Fruit fly (Drosophila melanogaster) whole organism, wandering third instar larva: ENCODE measurements around the gene dunk.

Experiments
- Abd-B ChIP-seq: fragments of >200 bp; optimal IDR thresholded peaks from 2 replicates; lab custom pipeline; 2017; ENCODE audit warnings: missing biosample characterization, missing genetic modification characterization
- CG9705 ChIP-seq: fragments of 200-800 bp; sonication (Bioruptor generic); optimal IDR thresholded peaks from 2 replicates; lab custom pipeline; 2018; ENCODE audit warnings: missing biosample characterization, mild to moderate bottlenecking, missing genetic modification characterization
- CrebA ChIP-seq: fragments of 200-800 bp; sonication (Bioruptor generic); optimal IDR thresholded peaks from 2 replicates; lab custom pipeline; 2016; ENCODE audit warnings: missing biosample characterization, mild to moderate bottlenecking, missing genetic modification characterization, borderline replicate concordance
- Dif ChIP-seq: fragments of 200-275, 200-300 bp; sonication (Bioruptor generic); optimal IDR thresholded peaks from 2 replicates; lab custom pipeline; 2018; ENCODE audit warnings: missing biosample characterization, missing genetic modification characterization; ENCODE audit not compliant: partially characterized antibody
- HLH106 ChIP-seq: fragments of 200-800 bp; optimal IDR thresholded peaks from 3 replicates; lab custom pipeline; 2019; ENCODE audit warnings: missing biosample characterization, mild to moderate bottlenecking, missing genetic modification characterization, moderate library complexity
- Hnf4 ChIP-seq: fragments of 200-800 bp; sonication (Bioruptor generic); optimal IDR thresholded peaks from 2 replicates; lab custom pipeline; 2016; ENCODE audit warnings: missing biosample characterization, mild to moderate bottlenecking, missing genetic modification characterization
- Hr78 ChIP-seq: fragments of >200 bp; optimal IDR thresholded peaks from 2 replicates; lab custom pipeline; 2017; ENCODE audit warnings: missing biosample characterization, missing genetic modification characterization
- Hr83 ChIP-seq: fragments of 200-300 bp; sonication (Bioruptor generic); optimal IDR thresholded peaks from 2 replicates; lab custom pipeline; 2016; ENCODE audit warnings: missing biosample characterization, mild to moderate bottlenecking, missing genetic modification characterization, moderate library complexity; ENCODE audit not compliant: poor library complexity, severe bottlenecking
- Mio ChIP-seq: sonication (Bioruptor generic); optimal IDR thresholded peaks from 2 replicates; lab custom pipeline; 2016; ENCODE audit warnings: missing biosample characterization, missing genetic modification characterization
- Myc ChIP-seq: fragments of >200 bp; optimal IDR thresholded peaks from 2 replicates; lab custom pipeline; 2017
- N ChIP-seq: fragments of >200 bp; optimal IDR thresholded peaks from 2 replicates; lab custom pipeline; 2018; ENCODE audit warnings: missing biosample characterization, missing external identifiers, missing genetic modification characterization
- OdsH ChIP-seq: fragments of 200-800 bp; sonication (Bioruptor generic); optimal IDR thresholded peaks from 2 replicates; lab custom pipeline; 2016; ENCODE audit warnings: missing biosample characterization, mild to moderate bottlenecking, missing genetic modification characterization
- Rel ChIP-seq, 2 experiments: fragments of 200-800 bp; sonication (Bioruptor generic) in 1 of 2; optimal IDR thresholded peaks; 2 replicates in 1 of 2; 3 replicates in 1 of 2; lab custom pipeline; 2016 to 2019; ENCODE audit warnings: mild to moderate bottlenecking in 2 of 2, missing biosample characterization in 2 of 2, missing genetic modification characterization in 2 of 2, moderate library complexity in 1 of 2
- Sp1 ChIP-seq: fragments of 200-800 bp; sonication (Bioruptor generic); optimal IDR thresholded peaks from 3 replicates; lab custom pipeline; 2019; ENCODE audit warnings: missing biosample characterization, mild to moderate bottlenecking, missing genetic modification characterization, moderate library complexity
- brk ChIP-seq: fragments of 200-800 bp; sonication (Bioruptor generic); optimal IDR thresholded peaks from 2 replicates; lab custom pipeline; 2016; ENCODE audit warnings: missing biosample characterization, mild to moderate bottlenecking, missing genetic modification characterization
- dsf ChIP-seq: sonication (Bioruptor generic); optimal IDR thresholded peaks from 2 replicates; lab custom pipeline; 2016; ENCODE audit warnings: missing biosample characterization, missing genetic modification characterization, borderline replicate concordance
- ey ChIP-seq: fragments of 200-800 bp; sonication (Bioruptor generic); optimal IDR thresholded peaks from 2 replicates; lab custom pipeline; 2016; ENCODE audit warnings: missing biosample characterization, missing genetic modification characterization
- foxo ChIP-seq, 2 experiments: fragments of 200-800 bp; sonication (Bioruptor generic); optimal IDR thresholded peaks; 2 replicates in 1 of 2; 3 replicates in 1 of 2; lab custom pipeline; 2016 to 2017; ENCODE audit warnings: missing biosample characterization in 2 of 2, missing genetic modification characterization in 2 of 2
- fru ChIP-seq: fragments of 200-800 bp; sonication (Bioruptor generic); optimal IDR thresholded peaks from 3 replicates; lab custom pipeline; 2016; ENCODE audit warnings: missing biosample characterization, mild to moderate bottlenecking, missing genetic modification characterization
- lola ChIP-seq: fragments of >200 bp; optimal IDR thresholded peaks from 2 replicates; lab custom pipeline; 2017; ENCODE audit warnings: missing biosample characterization, missing genetic modification characterization
- pan ChIP-seq: fragments of >200 bp; optimal IDR thresholded peaks from 2 replicates; lab custom pipeline; 2017
- psq ChIP-seq: fragments of 200-800 bp; sonication (Bioruptor generic); optimal IDR thresholded peaks from 3 replicates; lab custom pipeline; 2017; ENCODE audit warnings: missing biosample characterization, mild to moderate bottlenecking, missing genetic modification characterization, moderate library complexity
- rgr ChIP-seq: fragments of 200-800 bp; sonication (Bioruptor generic); optimal IDR thresholded peaks from 3 replicates; lab custom pipeline; 2016; ENCODE audit warnings: missing biosample characterization, mild to moderate bottlenecking, missing genetic modification characterization
- tai ChIP-seq: sonication (Bioruptor generic); optimal IDR thresholded peaks from 2 replicates; lab custom pipeline; 2016; ENCODE audit warnings: missing biosample characterization, missing genetic modification characterization
- woc ChIP-seq: sonication (Bioruptor generic); optimal IDR thresholded peaks from 2 replicates; lab custom pipeline; 2016; ENCODE audit warnings: missing biosample characterization, mild to moderate bottlenecking, missing genetic modification characterization

The dunk gene

DNA sequence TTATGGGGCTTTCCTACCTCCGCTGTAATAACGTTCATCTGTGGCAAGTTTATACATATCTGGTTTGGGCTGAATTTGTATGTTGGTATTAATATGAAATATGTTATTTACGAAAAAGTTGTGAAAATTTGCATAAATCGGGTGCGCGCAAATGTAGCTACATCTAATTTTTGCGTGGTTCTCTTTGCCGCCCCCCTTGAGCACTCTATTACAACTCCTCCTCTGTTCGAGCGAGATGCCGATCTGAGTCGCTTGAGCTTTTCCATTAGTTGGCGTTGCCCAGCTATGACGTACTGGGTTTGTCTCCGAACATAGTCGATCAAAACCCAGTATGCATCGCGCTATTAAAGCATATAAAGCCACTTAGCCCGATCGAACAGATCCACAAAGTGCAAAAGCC, 42.8 kb upstream of the dunk start, which contains the start of gene CG6675:
CG6675 (plus strand) TSS at position 301 of the 400 bp plus-strand sequence.
- TF ChIP-seq Abd-B (GFP tag; lab: Kevin White, UChicago) (no peak), fru (GFP tag; lab: Kevin White, UChicago) (no peak), ey (GFP tag; lab: Kevin White, UChicago) (no peak), Sp1 (GFP tag; lab: Kevin White, UChicago) (no peak), dsf (GFP tag; lab: Kevin White, UChicago) (no peak), CrebA (no peak), psq (GFP tag; lab: Kevin White, UChicago) (no peak), N (GFP tag; lab: Kevin White, UChicago) (no peak), CG9705 (GFP tag; lab: Kevin White, UChicago) (no peak)

- TF ChIP-seq Abd-B (GFP tag; lab: Kevin White, UChicago): no peak
- no peak for TF ChIP-seq rgr (GFP tag; lab: Kevin White, UChicago)
- TF ChIP-seq Hr78 (GFP tag; lab: Kevin White, UChicago): no peak
- no peak for TF ChIP-seq woc (GFP tag; lab: Kevin White, UChicago)
- peak; percentile 5 for TF ChIP-seq ey (GFP tag; lab: Kevin White, UChicago)
- no peak for TF ChIP-seq dsf (GFP tag; lab: Kevin White, UChicago)
Observed at dm6 chr2L:22120871-22121388, 30.5 kb upstream of the dunk start, which contains the start of gene CG3651. Gene CG3651, plus strand, starts transcription at chr2L:22121338.

dm6 chr2L:22121651-22122165, 29.7 kb upstream of the dunk start:
- TF ChIP-seq Mio (no peak), fru (GFP tag; lab: Kevin White, UChicago) (no peak), HLH106 (tag; lab: Kevin White, UChicago) (peak; percentile 25), Hr78 (GFP tag; lab: Kevin White, UChicago) (peak; percentile 70), Myc (lab: Kevin White, UChicago) (peak; percentile 11), Hnf4 (GFP tag; lab: Kevin White, UChicago) (no peak), N (GFP tag; lab: Kevin White, UChicago) (peak; percentile 92), CrebA (no peak), psq (GFP tag; lab: Kevin White, UChicago) (no peak), CG9705 (GFP tag; lab: Kevin White, UChicago) (no peak), lola (GFP tag; lab: Kevin White, UChicago) (peak; percentile 92), woc (GFP tag; lab: Kevin White, UChicago) (peak; percentile 63)

DNA sequence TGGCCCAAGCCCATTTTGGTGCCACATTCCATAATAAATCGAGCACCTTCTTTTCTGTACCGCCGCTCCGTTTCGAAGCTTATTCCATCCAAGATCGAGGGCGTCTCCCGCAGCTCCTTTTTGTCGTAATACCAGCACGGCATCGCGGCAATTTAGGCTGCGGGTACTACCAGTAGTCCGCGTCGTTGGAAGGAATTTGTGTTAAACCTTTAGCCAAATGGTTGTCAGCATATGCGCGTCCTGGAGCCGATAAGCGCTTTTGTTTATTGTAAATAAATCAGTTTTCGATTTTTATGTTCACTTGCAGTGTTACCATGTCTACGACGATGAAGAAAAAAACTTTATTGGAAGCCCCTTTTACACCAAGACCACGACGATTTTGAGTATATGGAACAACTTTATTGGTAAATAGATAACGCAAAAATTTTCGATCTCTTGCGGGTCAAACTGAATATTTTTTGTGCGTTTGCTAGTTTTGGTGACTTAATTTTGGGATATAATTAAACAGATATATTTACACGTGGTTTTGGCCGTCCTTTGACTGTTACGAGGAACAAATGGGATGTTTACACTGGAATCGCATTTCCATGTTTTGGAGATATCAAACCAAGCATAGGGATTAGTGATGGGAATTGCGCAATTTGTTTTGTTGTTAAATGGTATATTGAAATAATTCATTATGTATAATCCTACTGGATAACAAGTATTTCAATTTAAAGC, 21.7 kb upstream of the dunk start, which contains the start of gene CycK:
CycK (minus strand) TSS at position 562 of the 720 bp plus-strand sequence.
- TF ChIP-seq Abd-B (GFP tag; lab: Kevin White, UChicago) (no peak), foxo (GFP tag; optimal IDR thresholded peaks at IDR 0.05; lab: Kevin White, UChicago) (peak in 1 of 2 experiments; percentile 3), woc (GFP tag; lab: Kevin White, UChicago) (peak; percentile 74), pan (lab: Kevin White, UChicago) (no peak), N (GFP tag; lab: Kevin White, UChicago) (peak; percentile 65), Hr83 (no peak), psq (GFP tag; lab: Kevin White, UChicago) (no peak), Dif (GFP tag; lab: Kevin White, UChicago) (no peak), tai (no peak), Hnf4 (GFP tag; lab: Kevin White, UChicago) (peak; percentile 32), brk (GFP tag; lab: Kevin White, UChicago) (no peak), Myc (lab: Kevin White, UChicago) (peak; percentile 53), Hr78 (GFP tag; lab: Kevin White, UChicago) (no peak), Rel (GFP tag; optimal IDR thresholded peaks at IDR 0.05; lab: Kevin White, UChicago) (no peak), Rel (tag; optimal IDR thresholded peaks at IDR 0.05; lab: Kevin White, UChicago) (peak; percentile 8), HLH106 (tag; lab: Kevin White, UChicago) (peak; percentile 43)

DNA sequence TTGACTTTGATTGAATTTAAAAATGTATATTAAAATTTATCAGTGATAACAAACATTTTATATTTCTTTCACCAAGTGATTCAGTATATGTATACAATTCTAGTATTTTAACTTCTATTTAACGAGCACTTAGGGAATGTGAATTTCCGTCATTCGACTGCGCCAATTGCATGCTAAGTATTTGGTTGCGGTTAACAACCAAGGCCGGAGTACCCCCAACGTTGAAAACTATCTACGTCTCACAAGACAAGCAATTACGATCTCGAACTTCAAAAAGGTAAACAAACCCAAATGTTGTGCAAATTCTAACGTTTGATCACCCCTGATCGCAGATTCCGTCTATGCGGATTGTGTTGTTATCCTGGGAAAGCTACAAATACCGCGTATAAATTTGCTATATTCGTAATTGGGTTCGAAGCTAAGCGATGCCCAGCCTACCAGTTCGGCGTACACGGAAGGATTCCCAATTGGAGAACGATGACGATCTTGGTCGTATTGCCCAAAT, 20.2 kb upstream of the dunk start, which contains the start of gene CG42748:
CG42748 (plus strand) TSS at position 51 of the 505 bp plus-strand sequence.
- peak; percentile 11 for TF ChIP-seq woc (GFP tag; lab: Kevin White, UChicago)
- TF ChIP-seq foxo (GFP tag; optimal IDR thresholded peaks at IDR 0.05; lab: Kevin White, UChicago): peak in 1 of 2 experiments; percentile 29
- peak; percentile 30 for TF ChIP-seq HLH106 (tag; lab: Kevin White, UChicago)
- TF ChIP-seq OdsH: no peak
- TF ChIP-seq, all 38 proteins: peak for 3
